Fruit fly (Drosophila melanogaster) S2 (cell line): ENCODE results near the gene Gr93a.

ENCODE experiments used
- CG8478 ChIP-seq: fragments of >200 bp; optimal IDR thresholded peaks from 2 replicates; lab custom pipeline; 2018
- CTCF ChIP-seq, 2 experiments: fragments of >200 bp; optimal IDR thresholded peaks; 2 replicates each; lab custom pipeline; 2018

- TF ChIP-seq CTCF (optimal IDR thresholded peaks at IDR 0.05; lab: Kevin White, UChicago) (no peak), CG8478 (lab: Kevin White, UChicago) (no peak)
These were observed 41.9 kb upstream of the Gr93a start for dm6 chr3R:21790392-21790791.
